Fruit fly (Drosophila melanogaster) whole organism, embryonic: ENCODE results near the gene Hsp67Ba.

Experiments
- CG11504 ChIP-seq: fragments of 200-800 bp; sonication (Bioruptor generic); optimal IDR thresholded peaks from 3 replicates; lab custom pipeline; 2019; ENCODE audit warnings: missing biosample characterization, mild to moderate bottlenecking, missing genetic modification characterization, moderate library complexity
- D19B ChIP-seq: fragments of 200-800 bp; sonication (Bioruptor generic); optimal IDR thresholded peaks from 2 replicates; lab custom pipeline; 2017; ENCODE audit warnings: missing biosample characterization, mild to moderate bottlenecking, missing genetic modification characterization
- rib ChIP-seq: fragments of 200-800 bp; sonication (Bioruptor generic); IDR thresholded peaks from 2 replicates; pipeline ENCODE4 v1.3.6; 2022; ENCODE audit warnings: missing biosample characterization, missing genetic modification characterization

DNA sequence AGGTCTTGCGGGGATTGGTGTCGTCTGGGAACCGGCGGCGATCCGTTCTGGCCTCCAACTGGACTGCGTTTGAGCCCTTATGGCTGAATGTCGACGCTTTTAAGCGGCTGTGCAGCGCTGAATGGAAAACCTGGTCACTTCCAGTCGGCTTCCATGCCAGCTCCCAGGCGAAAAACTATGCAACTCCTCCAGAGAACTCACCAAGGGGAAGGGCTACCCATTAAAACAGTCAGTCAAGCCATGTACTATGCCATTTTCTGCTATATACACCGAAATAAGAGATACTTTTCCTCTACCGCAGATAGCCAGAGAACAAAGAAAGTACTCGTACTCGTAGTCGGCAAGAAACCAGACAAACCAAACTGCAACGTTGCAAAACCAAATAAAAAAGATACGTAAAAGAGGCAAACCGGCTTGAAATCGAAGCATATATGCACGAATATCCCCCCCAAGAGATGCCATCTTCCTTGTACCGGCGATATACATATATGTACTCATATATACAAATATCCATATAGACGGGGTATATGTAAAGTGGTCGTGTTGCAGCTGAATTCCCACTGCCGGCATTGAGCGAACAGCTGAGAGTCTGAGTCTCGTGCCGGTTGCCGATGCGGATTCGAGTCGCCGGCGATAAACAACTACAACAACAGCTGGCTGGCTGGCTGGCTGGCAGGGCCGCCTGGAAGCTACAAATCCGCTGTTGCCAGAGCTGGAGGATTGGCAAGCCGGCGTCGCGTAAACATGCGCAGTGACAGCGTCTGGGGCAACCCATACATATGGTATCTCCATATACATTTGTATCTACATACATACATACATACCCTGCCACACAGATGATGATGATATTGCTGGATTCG is at the start of gene Hsp67Ba:
- TF ChIP-seq CG11504 (no peak), rib (GFP tag; lab: Robert Waterston, UW) (no peak), D19B (GFP tag; lab: Kevin White, UChicago) (no peak)
